Worm (Caenorhabditis elegans) whole organism, L4 larva: Measurements from ENCODE around the gene ect-2.

ENCODE experiments used
- ZK546.5 ChIP-seq, 2 experiments: sonication (generic microtip); optimal IDR thresholded peaks; 2 replicates each; lab custom pipeline; 2017; ENCODE audit warnings: missing biosample characterization in 2 of 2, missing genetic modification characterization in 2 of 2
- aly-2 ChIP-seq: sonication (generic microtip); optimal IDR thresholded peaks from 2 replicates; lab custom pipeline; 2018; ENCODE audit warnings: missing biosample characterization, missing genetic modification characterization
- dpl-1 ChIP-seq: fragments of 150-350 bp; optimal IDR thresholded peaks from 2 replicates; lab custom pipeline; 2014; ENCODE audit warnings: missing biosample characterization, missing genetic modification reagents, missing genetic modification characterization
- jun-1 ChIP-seq: fragments of 150-350 bp; optimal IDR thresholded peaks from 2 replicates; lab custom pipeline; 2014; ENCODE audit warnings: missing biosample characterization, missing genetic modification reagents, missing genetic modification characterization
- lir-3 ChIP-seq: sonication (generic microtip); optimal IDR thresholded peaks from 2 replicates; lab custom pipeline; 2016; ENCODE audit warnings: mild to moderate bottlenecking, missing genetic modification characterization, missing compliant biosample characterization
- nhr-237 ChIP-seq: sonication (generic microtip); optimal IDR thresholded peaks from 2 replicates; lab custom pipeline; 2017; ENCODE audit warnings: missing biosample characterization, missing genetic modification characterization
- php-3 ChIP-seq: fragments of 200-800 bp; sonication (Bioruptor generic); IDR thresholded peaks from 2 replicates; pipeline ENCODE4 v1.3.6; 2022; ENCODE audit warnings: missing genetic modification reagents, missing genetic modification characterization, missing compliant biosample characterization
- pqm-1 ChIP-seq: sonication (generic microtip); optimal IDR thresholded peaks from 2 replicates; lab custom pipeline; 2017; ENCODE audit warnings: missing biosample characterization, missing genetic modification characterization
- rbr-2 ChIP-seq: sonication (generic microtip); optimal IDR thresholded peaks from 2 replicates; lab custom pipeline; 2016; ENCODE audit warnings: missing genotype, missing genetic modification characterization, missing compliant biosample characterization
- snpc-4 ChIP-seq: fragments of 150-350 bp; optimal IDR thresholded peaks from 2 replicates; lab custom pipeline; 2014; ENCODE audit warnings: missing biosample characterization, missing genetic modification characterization
- zag-1 ChIP-seq: fragments of 150-350 bp; optimal IDR thresholded peaks from 2 replicates; lab custom pipeline; 2014; ENCODE audit warnings: missing biosample characterization, missing genetic modification characterization

- TF ChIP-seq snpc-4 (tag; lab: Kevin White, UChicago): no peak
- no peak for TF ChIP-seq zag-1
- no peak for TF ChIP-seq rbr-2 (tag; lab: Kevin White, UChicago)
- TF ChIP-seq ZK546.5 (tag; optimal IDR thresholded peaks at IDR 0.05; lab: Kevin White, UChicago): no peak
- TF ChIP-seq lir-3 (tag; lab: Kevin White, UChicago): no peak
- no peak for TF ChIP-seq nhr-237 (tag; lab: Kevin White, UChicago)
- TF ChIP-seq jun-1 (tag; lab: Kevin White, UChicago): no peak
- TF ChIP-seq dpl-1 (GFP tag; lab: Kevin White, UChicago): no peak
- no peak for TF ChIP-seq pqm-1 (tag; lab: Kevin White, UChicago)
- TF ChIP-seq aly-2 (tag; lab: Kevin White, UChicago): no peak
- no peak for TF ChIP-seq php-3 (GFP tag; lab: Robert Waterston, UW)
Observed at ce11 chrII:10792611-10793010, 8.8 kb upstream of the ect-2 start.
